Fruit fly (Drosophila melanogaster) whole organism, prepupa: ENCODE measurements around the gene CG5180.
A peak's percentile ranks its signal among the peaks of the same experiment; 100 is the strongest.

Source experiments
- Blimp-1 ChIP-seq: fragments of 200-800 bp; sonication (Bioruptor generic); optimal IDR thresholded peaks from 3 replicates; lab custom pipeline; 2017; ENCODE audit warnings: missing biosample characterization, missing genetic modification characterization, mild to moderate bottlenecking, moderate library complexity, missing genetic modification reagents
- CG10631 ChIP-seq: fragments of 200-800 bp; sonication (Bioruptor generic); optimal IDR thresholded peaks from 2 replicates; lab custom pipeline; 2016; ENCODE audit warnings: missing biosample characterization, missing genetic modification characterization
- CG10669 ChIP-seq: fragments of 200-800 bp; sonication (Bioruptor generic); optimal IDR thresholded peaks from 3 replicates; lab custom pipeline; 2018; ENCODE audit warnings: missing biosample characterization, mild to moderate bottlenecking, missing genetic modification characterization, moderate library complexity
- CG11902 ChIP-seq: fragments of 200-800 bp; sonication (Bioruptor generic); optimal IDR thresholded peaks from 3 replicates; lab custom pipeline; 2016; ENCODE audit warnings: missing biosample characterization, missing genetic modification characterization
- CG1621 ChIP-seq: fragments of 200-800 bp; sonication (Bioruptor generic); optimal IDR thresholded peaks from 3 replicates; lab custom pipeline; 2018; ENCODE audit warnings: missing biosample characterization, mild to moderate bottlenecking, missing genetic modification characterization
- CG16779 ChIP-seq: fragments of 200-800 bp; sonication (Bioruptor generic); optimal IDR thresholded peaks from 3 replicates; lab custom pipeline; 2017; ENCODE audit warnings: missing biosample characterization, mild to moderate bottlenecking, missing genetic modification characterization
- CG3032 ChIP-seq: fragments of 200-800 bp; optimal IDR thresholded peaks from 2 replicates; lab custom pipeline; 2019; ENCODE audit warnings: missing biosample characterization, mild to moderate bottlenecking, missing genetic modification characterization, moderate library complexity
- CG31627 ChIP-seq: fragments of 200-800 bp; sonication (Bioruptor generic); optimal IDR thresholded peaks from 3 replicates; lab custom pipeline; 2016; ENCODE audit warnings: missing biosample characterization, missing genetic modification characterization
- CG32006 ChIP-seq: fragments of 200-800 bp; sonication (Bioruptor generic); optimal IDR thresholded peaks from 3 replicates; lab custom pipeline; 2017; ENCODE audit warnings: missing biosample characterization, mild to moderate bottlenecking, missing genetic modification characterization
- CG34406 ChIP-seq: fragments of 200-800 bp; sonication (Bioruptor generic); optimal IDR thresholded peaks from 3 replicates; lab custom pipeline; 2016; ENCODE audit warnings: missing biosample characterization, missing genetic modification characterization
- CG3919 ChIP-seq: fragments of 200-800 bp; sonication (Bioruptor generic); optimal IDR thresholded peaks from 3 replicates; lab custom pipeline; 2016; ENCODE audit warnings: missing biosample characterization, missing genetic modification characterization
- CG4318 ChIP-seq: fragments of 200-800 bp; sonication (Bioruptor generic); optimal IDR thresholded peaks from 3 replicates; lab custom pipeline; 2017; ENCODE audit warnings: missing biosample characterization, mild to moderate bottlenecking, missing genetic modification characterization
- CG6276 ChIP-seq: fragments of 200-800 bp; sonication (Bioruptor generic); optimal IDR thresholded peaks from 2 replicates; lab custom pipeline; 2017; ENCODE audit warnings: missing biosample characterization, mild to moderate bottlenecking, missing genetic modification characterization
- CG6792 ChIP-seq: fragments of 200-800 bp; sonication (Bioruptor generic); optimal IDR thresholded peaks from 3 replicates; lab custom pipeline; 2016; ENCODE audit warnings: missing biosample characterization, missing genetic modification characterization
- CG6854 ChIP-seq: fragments of 200-800 bp; sonication (Bioruptor generic); optimal IDR thresholded peaks from 2 replicates; lab custom pipeline; 2017; ENCODE audit warnings: missing biosample characterization, mild to moderate bottlenecking, missing genetic modification characterization
- CG8119 ChIP-seq: fragments of 200-800 bp; sonication (Bioruptor generic); IDR thresholded peaks from 3 replicates; pipeline ENCODE4 v1.3.6; 2022; ENCODE audit warnings: missing biosample characterization, missing genetic modification characterization
- CG8632 ChIP-seq: fragments of 200-800 bp; sonication (Bioruptor generic); optimal IDR thresholded peaks from 3 replicates; lab custom pipeline; 2016; ENCODE audit warnings: missing biosample characterization, missing genetic modification characterization
- Eip75B ChIP-seq: fragments of 200-800 bp; sonication (Bioruptor generic); optimal IDR thresholded peaks from 3 replicates; lab custom pipeline; 2016; ENCODE audit warnings: missing biosample characterization, missing genetic modification characterization
- Eip78C ChIP-seq: fragments of 200-800 bp; sonication (Bioruptor generic); peaks from one replicate; lab custom pipeline; 2016; ENCODE audit warnings: missing biosample characterization, missing genetic modification characterization
- Eip93F ChIP-seq: fragments of 200-800 bp; sonication (Bioruptor generic); optimal IDR thresholded peaks from 2 replicates; lab custom pipeline; 2016; ENCODE audit warnings: missing biosample characterization, mild to moderate bottlenecking, missing genetic modification characterization
- Ets21C ChIP-seq: fragments of 200-800 bp; sonication (Bioruptor generic); optimal IDR thresholded peaks from 3 replicates; lab custom pipeline; 2016; ENCODE audit warnings: missing biosample characterization, missing genetic modification characterization
- Ets96B ChIP-seq: fragments of 200-800 bp; optimal IDR thresholded peaks from 2 replicates; lab custom pipeline; 2019; ENCODE audit warnings: missing biosample characterization, mild to moderate bottlenecking, missing genetic modification characterization, moderate library complexity
- Gug ChIP-seq: fragments of 200-800 bp; sonication (Bioruptor generic); IDR thresholded peaks from 2 replicates; pipeline ENCODE4 v1.3.6; 2022; ENCODE audit warnings: missing biosample characterization, missing genetic modification characterization
- Hr38 ChIP-seq: sonication (Bioruptor generic); optimal IDR thresholded peaks from 2 replicates; lab custom pipeline; 2016; ENCODE audit warnings: missing biosample characterization, missing genetic modification characterization
- Hr39 ChIP-seq: fragments of 200-800 bp; sonication (Bioruptor generic); optimal IDR thresholded peaks from 2 replicates; lab custom pipeline; 2016; ENCODE audit warnings: missing biosample characterization, missing genetic modification characterization
- Met ChIP-seq: fragments of 200-800 bp; sonication (Bioruptor generic); optimal IDR thresholded peaks from 3 replicates; lab custom pipeline; 2016; ENCODE audit warnings: missing biosample characterization, missing genetic modification characterization
- Smox ChIP-seq: fragments of 200-800 bp; sonication (Bioruptor generic); optimal IDR thresholded peaks from 3 replicates; lab custom pipeline; 2016; ENCODE audit warnings: missing biosample characterization, missing genetic modification characterization
- Sox102F ChIP-seq: fragments of 200-800 bp; sonication (Bioruptor generic); optimal IDR thresholded peaks from 2 replicates; lab custom pipeline; 2016; ENCODE audit warnings: missing biosample characterization, mild to moderate bottlenecking, missing genetic modification characterization
- Sox14 ChIP-seq: fragments of 200-800 bp; sonication (Bioruptor generic); optimal IDR thresholded peaks from 3 replicates; lab custom pipeline; 2016; ENCODE audit warnings: missing biosample characterization, missing genetic modification characterization
- achi ChIP-seq: fragments of 200-800 bp; sonication (Bioruptor generic); optimal IDR thresholded peaks from 3 replicates; lab custom pipeline; 2016; ENCODE audit warnings: missing biosample characterization, missing genetic modification characterization
- acj6 ChIP-seq: fragments of 200-800 bp; sonication (Bioruptor generic); optimal IDR thresholded peaks from 3 replicates; lab custom pipeline; 2016; ENCODE audit warnings: missing biosample characterization, missing genetic modification characterization
- cyc ChIP-seq: fragments of 200-800 bp; sonication (Bioruptor generic); optimal IDR thresholded peaks from 3 replicates; lab custom pipeline; 2016; ENCODE audit warnings: missing biosample characterization, missing genetic modification characterization
- dsx ChIP-seq: fragments of 200-800 bp; optimal IDR thresholded peaks from 3 replicates; lab custom pipeline; 2019; ENCODE audit warnings: missing biosample characterization, mild to moderate bottlenecking, missing genetic modification characterization, moderate library complexity; ENCODE audit not compliant: poor library complexity, severe bottlenecking
- eg ChIP-seq: fragments of 200-800 bp; sonication (Bioruptor generic); IDR thresholded peaks from 3 replicates; pipeline ENCODE4 v1.3.6; 2022; ENCODE audit warnings: missing biosample characterization, missing genetic modification characterization
- esn ChIP-seq: fragments of 200-800 bp; sonication (Bioruptor generic); optimal IDR thresholded peaks from 2 replicates; lab custom pipeline; 2016; ENCODE audit warnings: missing biosample characterization, mild to moderate bottlenecking, missing genetic modification characterization, moderate library complexity
- fd85E ChIP-seq: fragments of 200-800 bp; sonication (Bioruptor generic); optimal IDR thresholded peaks from 3 replicates; lab custom pipeline; 2016; ENCODE audit warnings: missing biosample characterization, missing genetic modification characterization
- fkh ChIP-seq: fragments of 200-800 bp; sonication (Bioruptor generic); optimal IDR thresholded peaks from 3 replicates; lab custom pipeline; 2017; ENCODE audit warnings: missing biosample characterization, mild to moderate bottlenecking, missing genetic modification characterization, moderate library complexity
- lz ChIP-seq: fragments of 200-800 bp; sonication (Bioruptor generic); optimal IDR thresholded peaks from 3 replicates; lab custom pipeline; 2016; ENCODE audit warnings: missing biosample characterization, missing genetic modification characterization
- net ChIP-seq: fragments of 200-800 bp; sonication (Bioruptor generic); optimal IDR thresholded peaks from 3 replicates; lab custom pipeline; 2016; ENCODE audit warnings: missing biosample characterization, missing genetic modification characterization
- pdm3 ChIP-seq: fragments of 200-800 bp; sonication (Bioruptor generic); optimal IDR thresholded peaks from 3 replicates; lab custom pipeline; 2016; ENCODE audit warnings: missing biosample characterization, missing genetic modification characterization
- salr ChIP-seq, 2 experiments: fragments of 200-800 bp; sonication (Bioruptor generic); optimal IDR thresholded peaks; 3 replicates each; lab custom pipeline; 2016 to 2018; ENCODE audit warnings: missing biosample characterization in 2 of 2, missing genetic modification characterization in 2 of 2, mild to moderate bottlenecking in 1 of 2
- spab ChIP-seq: fragments of 200-800 bp; sonication (Bioruptor generic); optimal IDR thresholded peaks from 2 replicates; lab custom pipeline; 2017; ENCODE audit warnings: missing biosample characterization, mild to moderate bottlenecking, missing genetic modification characterization, missing genetic modification reagents
- ss ChIP-seq, 2 experiments: fragments of 200-800 bp; sonication (Bioruptor generic); optimal IDR thresholded peaks; 2 replicates in 1 of 2; 3 replicates in 1 of 2; lab custom pipeline; 2017 to 2018; ENCODE audit warnings: mild to moderate bottlenecking in 2 of 2, missing biosample characterization in 2 of 2, missing genetic modification characterization in 2 of 2, moderate library complexity in 1 of 2
- svp ChIP-seq: fragments of 200-800 bp; sonication (Bioruptor generic); peaks from one replicate; lab custom pipeline; 2016; ENCODE audit warnings: missing biosample characterization, missing genetic modification characterization
- vri ChIP-seq: fragments of 200-800 bp; sonication (Bioruptor generic); optimal IDR thresholded peaks from 3 replicates; lab custom pipeline; 2016; ENCODE audit warnings: missing biosample characterization, mild to moderate bottlenecking, missing genetic modification characterization

CG5180 gene

dm6 chr3R:20588480-20588785, 30.7 kb downstream of the CG5180 start, which contains the start of gene Srp72 (continued):
- TF ChIP-seq CG6854 (GFP tag; lab: Kevin White, UChicago) (no peak), CG6792 (peak; percentile 6), Gug (GFP tag; lab: Robert Waterston, UW) (peak; percentile 36; the same call in 1 of the 2 replicates), net (GFP tag; lab: Kevin White, UChicago) (no peak), vri (GFP tag; lab: Kevin White, UChicago) (no peak), Met (GFP tag; lab: Kevin White, UChicago) (peak; percentile 55), Hr39 (GFP tag; lab: Kevin White, UChicago) (peak; percentile 45), Eip78C (peak; percentile 77), Sox102F (GFP tag; lab: Kevin White, UChicago) (peak; percentile 20), cyc (GFP tag; lab: Kevin White, UChicago) (peak; percentile 31), Ets21C (GFP tag; lab: Kevin White, UChicago) (peak; percentile 0), svp (GFP tag; lab: Kevin White, UChicago) (peak; percentile 81), Ets96B (tag; lab: Kevin White, UChicago) (no peak), spab (GFP tag; lab: Kevin White, UChicago) (no peak), eg (GFP tag; lab: Robert Waterston, UW) (peak; percentile 49; the same call in 1 of the 3 replicates), CG8119 (GFP tag; lab: Robert Waterston, UW) (peak; percentile 58; the same call in 1 of the 3 replicates), fd85E (GFP tag; lab: Kevin White, UChicago) (no peak), CG31627 (peak; percentile 43), dsx (GFP tag; lab: Kevin White, UChicago) (no peak), Hr38 (no peak), CG16779 (tag; lab: Kevin White, UChicago) (no peak), CG6276 (GFP tag; lab: Kevin White, UChicago) (no peak), CG8632 (GFP tag; lab: Kevin White, UChicago) (peak; percentile 29), Sox14 (GFP tag; lab: Kevin White, UChicago) (peak; percentile 26), CG32006 (GFP tag; lab: Kevin White, UChicago) (peak; percentile 34), CG34406 (GFP tag; lab: Kevin White, UChicago) (peak; percentile 44), lz (GFP tag; lab: Kevin White, UChicago) (peak; percentile 55), CG4318 (GFP tag; lab: Kevin White, UChicago) (no peak), Eip93F (GFP tag; lab: Kevin White, UChicago) (peak; percentile 30), CG11902 (GFP tag; lab: Kevin White, UChicago) (peak; percentile 46), achi (GFP tag; lab: Kevin White, UChicago) (peak; percentile 56), CG10631 (peak; percentile 48), esn (GFP tag; lab: Kevin White, UChicago) (peak; percentile 60)
- TF ChIP-seq, all 60 proteins: peak for 41

- TF ChIP-seq CG6276 (GFP tag; lab: Kevin White, UChicago) = no peak
- 0 out of 3 replicates have a peak, but pooled peaks have one; percentile 14 for TF ChIP-seq eg (GFP tag; lab: Robert Waterston, UW)
- peak; percentile 1 for TF ChIP-seq Eip75B (GFP tag; lab: Kevin White, UChicago)
- peak; percentile 12 for TF ChIP-seq pdm3 (GFP tag; lab: Kevin White, UChicago)
- TF ChIP-seq ss (GFP tag; optimal IDR thresholded peaks at IDR 0.05; lab: Kevin White, UChicago) = peak in 1 of 2 experiments; percentile 6
- TF ChIP-seq lz (GFP tag; lab: Kevin White, UChicago) = peak; percentile 53
- peak; percentile 65 for TF ChIP-seq Eip78C
- TF ChIP-seq net (GFP tag; lab: Kevin White, UChicago) = no peak
- TF ChIP-seq acj6 (GFP tag; lab: Kevin White, UChicago) = peak; percentile 12
- no peak for TF ChIP-seq CG8119 (GFP tag; lab: Robert Waterston, UW)
- TF ChIP-seq Smox (GFP tag; lab: Kevin White, UChicago) = peak; percentile 16
- peak; percentile 26 for TF ChIP-seq Hr39 (GFP tag; lab: Kevin White, UChicago)
- TF ChIP-seq svp (GFP tag; lab: Kevin White, UChicago) = peak; percentile 73
- no peak for TF ChIP-seq achi (GFP tag; lab: Kevin White, UChicago)
- no peak for TF ChIP-seq salr (GFP tag; optimal IDR thresholded peaks at IDR 0.05; lab: Kevin White, UChicago)
- TF ChIP-seq CG3032 (tag; lab: Kevin White, UChicago) = peak; percentile 33
- peak; percentile 19 for TF ChIP-seq CG3919 (GFP tag; lab: Kevin White, UChicago)
- TF ChIP-seq CG1621 = peak; percentile 58
- TF ChIP-seq CG6854 (GFP tag; lab: Kevin White, UChicago) = no peak
- TF ChIP-seq Blimp-1 (GFP tag; lab: Kevin White, UChicago) = peak; percentile 46
- TF ChIP-seq Ets21C (GFP tag; lab: Kevin White, UChicago) = no peak
- no peak for TF ChIP-seq CG10669
- peak; percentile 36 for TF ChIP-seq esn (GFP tag; lab: Kevin White, UChicago)
- TF ChIP-seq Sox102F (GFP tag; lab: Kevin White, UChicago) = peak; percentile 24
- TF ChIP-seq CG31627 = peak; percentile 30
- no peak for TF ChIP-seq CG34406 (GFP tag; lab: Kevin White, UChicago)
- peak; percentile 27 for TF ChIP-seq cyc (GFP tag; lab: Kevin White, UChicago)
- TF ChIP-seq fkh = peak; percentile 57
Observed at dm6 chr3R:20592517-20593462, 35.1 kb downstream of the CG5180 start, which contains the start of the genes Pus1 and bon. Gene Pus1, minus strand, starts transcription at chr3R:20592671. Gene bon, plus strand, starts transcription at chr3R:20593139.
